Worm (Caenorhabditis elegans) whole organism, L1 larva: ENCODE measurements around the gene F53F8.3.
"Not testable (repeated sequence)": the region's sequence is repeated elsewhere in the genome, so short reads cannot be mapped to it uniquely, and the experiment has no call there.

Source experiments
- C04F5.9 ChIP-seq: sonication (generic microtip); optimal IDR thresholded peaks from 2 replicates; lab custom pipeline; 2016; ENCODE audit warnings: missing genetic modification characterization, missing compliant biosample characterization
- C16A3.4 ChIP-seq: fragments of 150-350 bp; optimal IDR thresholded peaks from 2 replicates; lab custom pipeline; 2014; ENCODE audit warnings: missing biosample characterization, missing genetic modification characterization
- Y116A8C.19 ChIP-seq: sonication (generic microtip); optimal IDR thresholded peaks from 2 replicates; lab custom pipeline; 2016; ENCODE audit warnings: missing compliant biosample characterization, missing genetic modification characterization, borderline replicate concordance
- alr-1 ChIP-seq: fragments of 200-800 bp; sonication (Bioruptor generic); optimal IDR thresholded peaks from 2 replicates; lab custom pipeline; 2018; ENCODE audit warnings: borderline replicate concordance, mild to moderate bottlenecking, missing genetic modification characterization, missing compliant biosample characterization
- aly-2 ChIP-seq: fragments of 150-350 bp; optimal IDR thresholded peaks from 2 replicates; lab custom pipeline; 2014; ENCODE audit warnings: missing biosample characterization, missing genetic modification characterization
- ama-1 ChIP-seq: fragments of 150-350 bp; optimal IDR thresholded peaks from 2 replicates; lab custom pipeline; 2014
- blmp-1 ChIP-seq: fragments of 150-350 bp; optimal IDR thresholded peaks from 2 replicates; lab custom pipeline; 2014; ENCODE audit warnings: missing biosample characterization, missing genetic modification characterization
- ceh-63 ChIP-seq: fragments of 200-800 bp; sonication (Bioruptor generic); optimal IDR thresholded peaks from 2 replicates; lab custom pipeline; 2018; ENCODE audit warnings: mild to moderate bottlenecking, missing genetic modification characterization, missing compliant biosample characterization
- ceh-82 ChIP-seq, 3 experiments: fragments of 150-350 bp in 1 of 3; sonication (generic microtip) in 2 of 3; optimal IDR thresholded peaks; 2 replicates each; lab custom pipeline; 2014 to 2017; ENCODE audit warnings: missing biosample characterization in 3 of 3, missing genetic modification characterization in 3 of 3
- ceh-90 ChIP-seq: sonication (generic microtip); optimal IDR thresholded peaks from 2 replicates; lab custom pipeline; 2016; ENCODE audit warnings: missing genetic modification characterization, missing compliant biosample characterization
- dpl-1 ChIP-seq, 3 experiments: fragments of 150-350 bp in 2 of 3; sonication (generic microtip) in 1 of 3; optimal IDR thresholded peaks; 2 replicates each; lab custom pipeline; 2014 to 2017; ENCODE audit warnings: missing biosample characterization in 3 of 3, missing genetic modification characterization in 3 of 3, missing genetic modification reagents in 3 of 3
- dsc-1 ChIP-seq: sonication (generic microtip); optimal IDR thresholded peaks from 2 replicates; lab custom pipeline; 2016; ENCODE audit warnings: mild to moderate bottlenecking, missing genetic modification characterization, missing compliant biosample characterization
- efl-1 ChIP-seq, 4 experiments: fragments of 150-350 bp; optimal IDR thresholded peaks in 3 of 4; peaks in 1 of 4; 1 replicate in 1 of 4; 2 replicates in 3 of 4; lab custom pipeline; 2014; ENCODE audit warnings: missing biosample characterization in 2 of 4, missing genetic modification characterization in 2 of 4, missing genetic modification reagents in 2 of 4
- efl-3 ChIP-seq: fragments of 200-800 bp; sonication (Bioruptor generic); optimal IDR thresholded peaks from 2 replicates; lab custom pipeline; 2018; ENCODE audit warnings: mild to moderate bottlenecking, missing genetic modification characterization, missing compliant biosample characterization
- elt-2 ChIP-seq: sonication (generic microtip); optimal IDR thresholded peaks from 2 replicates; lab custom pipeline; 2016; ENCODE audit warnings: missing genetic modification characterization, mild to moderate bottlenecking, inconsistent platforms, missing compliant biosample characterization, missing genetic modification reagents
- fkh-4 ChIP-seq: sonication (generic microtip); optimal IDR thresholded peaks from 2 replicates; lab custom pipeline; 2016; ENCODE audit warnings: missing compliant biosample characterization, missing genetic modification characterization, borderline replicate concordance
- hlh-17 ChIP-seq: fragments of 200-800 bp; sonication (Bioruptor generic); optimal IDR thresholded peaks from 2 replicates; lab custom pipeline; 2018; ENCODE audit warnings: missing genetic modification characterization, mild to moderate bottlenecking, missing compliant biosample characterization, moderate library complexity, borderline replicate concordance
- irx-1 ChIP-seq: sonication (generic microtip); optimal IDR thresholded peaks from 2 replicates; lab custom pipeline; 2016; ENCODE audit warnings: missing genetic modification characterization, missing compliant biosample characterization
- lin-14 ChIP-seq: fragments of 200-800 bp; sonication (Bioruptor generic); optimal IDR thresholded peaks from 2 replicates; lab custom pipeline; 2018; ENCODE audit warnings: mild to moderate bottlenecking, missing genetic modification characterization, moderate library complexity, missing compliant biosample characterization
- lin-15B ChIP-seq: fragments of 150-350 bp; sonication (generic microtip); optimal IDR thresholded peaks from 3 replicates; lab custom pipeline; 2014; ENCODE audit warnings: missing biosample characterization, missing genetic modification characterization
- lin-35 ChIP-seq, 2 experiments: fragments of 150-350 bp; optimal IDR thresholded peaks; 2 replicates each; lab custom pipeline; 2014; ENCODE audit warnings: missing biosample characterization in 2 of 2, missing genetic modification characterization in 2 of 2, missing genetic modification reagents in 2 of 2
- lir-3 ChIP-seq: sonication (generic microtip); optimal IDR thresholded peaks from 2 replicates; lab custom pipeline; 2016; ENCODE audit warnings: mild to moderate bottlenecking, missing genetic modification characterization, moderate library complexity, missing compliant biosample characterization; ENCODE audit not compliant: poor library complexity
- lsy-2 ChIP-seq, 2 experiments: fragments of 150-350 bp; optimal IDR thresholded peaks; 2 replicates each; lab custom pipeline; 2014; ENCODE audit warnings: missing biosample characterization in 2 of 2, missing genetic modification characterization in 2 of 2
- mab-9 ChIP-seq: fragments of 200-800 bp; sonication (Bioruptor generic); IDR thresholded peaks from 2 replicates; pipeline ENCODE4 v1.3.6; 2022; ENCODE audit warnings: missing genetic modification reagents, missing genetic modification characterization, missing compliant biosample characterization
- mdl-1 ChIP-seq, 2 experiments: fragments of 150-350 bp; optimal IDR thresholded peaks; 2 replicates each; lab custom pipeline; 2014 to 2017; ENCODE audit warnings: missing biosample characterization in 2 of 2, missing genetic modification characterization in 2 of 2, inconsistent platforms in 1 of 2
- mep-1 ChIP-seq: fragments of 150-350 bp; optimal IDR thresholded peaks from 2 replicates; lab custom pipeline; 2014; ENCODE audit warnings: missing biosample characterization, missing genetic modification characterization
- nhr-11 ChIP-seq: fragments of 150-350 bp; optimal IDR thresholded peaks from 2 replicates; lab custom pipeline; 2014; ENCODE audit warnings: missing biosample characterization, missing genetic modification characterization
- nhr-19 ChIP-seq: fragments of 200-800 bp; sonication (Bioruptor generic); conservative IDR thresholded peaks from 2 replicates; pipeline ENCODE4 v1.3.6; 2022; ENCODE audit warnings: missing genetic modification characterization, missing compliant biosample characterization
- nhr-47 ChIP-seq: sonication (generic microtip); optimal IDR thresholded peaks from 2 replicates; lab custom pipeline; 2016; ENCODE audit warnings: mild to moderate bottlenecking, missing genetic modification characterization, moderate library complexity, missing compliant biosample characterization
- nhr-71 ChIP-seq: sonication (generic microtip); optimal IDR thresholded peaks from 2 replicates; lab custom pipeline; 2016; ENCODE audit warnings: mild to moderate bottlenecking, missing genetic modification characterization, moderate library complexity, missing compliant biosample characterization
- nhr-84 ChIP-seq: sonication (generic microtip); optimal IDR thresholded peaks from 2 replicates; lab custom pipeline; 2017; ENCODE audit warnings: missing biosample characterization, missing genetic modification characterization
- nhr-85 ChIP-seq: sonication (generic microtip); peaks from one replicate; lab custom pipeline; 2016; ENCODE audit warnings: missing genetic modification characterization, inconsistent platforms, missing compliant biosample characterization
- pag-3 ChIP-seq: sonication (generic microtip); optimal IDR thresholded peaks from 2 replicates; lab custom pipeline; 2017; ENCODE audit warnings: missing genetic modification characterization, mild to moderate bottlenecking, missing compliant biosample characterization, antibody characterized with exemption, borderline replicate concordance; ENCODE audit not compliant: insufficient read depth
- rnt-1 ChIP-seq: sonication (generic microtip); optimal IDR thresholded peaks from 2 replicates; lab custom pipeline; 2016; ENCODE audit warnings: mild to moderate bottlenecking, missing genetic modification characterization, moderate library complexity, missing compliant biosample characterization
- skn-1 ChIP-seq: fragments of 150-350 bp; optimal IDR thresholded peaks from 2 replicates; lab custom pipeline; 2014; ENCODE audit warnings: missing biosample characterization, missing genetic modification characterization
- snpc-4 ChIP-seq: fragments of 150-350 bp; optimal IDR thresholded peaks from 2 replicates; lab custom pipeline; 2014; ENCODE audit warnings: missing biosample characterization, missing genetic modification characterization
- sup-37 ChIP-seq: fragments of 200-800 bp; sonication (Bioruptor generic); optimal IDR thresholded peaks from 2 replicates; lab custom pipeline; 2018; ENCODE audit warnings: mild to moderate bottlenecking, missing genetic modification characterization, missing compliant biosample characterization
- tbx-2 ChIP-seq: sonication (generic microtip); optimal IDR thresholded peaks from 2 replicates; lab custom pipeline; 2016; ENCODE audit warnings: missing genetic modification characterization, missing compliant biosample characterization
- tlp-1 ChIP-seq: fragments of 150-350 bp; optimal IDR thresholded peaks from 2 replicates; lab custom pipeline; 2014; ENCODE audit warnings: missing biosample characterization, missing genetic modification characterization
- unc-30 ChIP-seq: sonication (generic microtip); optimal IDR thresholded peaks from 2 replicates; lab custom pipeline; 2017; ENCODE audit warnings: missing biosample characterization, missing genetic modification characterization
- unc-62 ChIP-seq: fragments of 150-350 bp; optimal IDR thresholded peaks from 2 replicates; lab custom pipeline; 2014; ENCODE audit warnings: missing biosample characterization, missing genetic modification reagents, missing genetic modification characterization
- unc-86 ChIP-seq: sonication (generic microtip); optimal IDR thresholded peaks from 2 replicates; lab custom pipeline; 2016; ENCODE audit warnings: missing genetic modification characterization, missing compliant biosample characterization
- vab-15 ChIP-seq: sonication (generic microtip); optimal IDR thresholded peaks from 2 replicates; lab custom pipeline; 2017; ENCODE audit warnings: missing genotype, mild to moderate bottlenecking, missing genetic modification characterization, missing compliant biosample characterization
- xbp-1 ChIP-seq: sonication (generic microtip); optimal IDR thresholded peaks from 2 replicates; lab custom pipeline; 2016; ENCODE audit warnings: missing genetic modification characterization, missing compliant biosample characterization
- zag-1 ChIP-seq: fragments of 150-350 bp; optimal IDR thresholded peaks from 2 replicates; lab custom pipeline; 2014; ENCODE audit warnings: missing biosample characterization, missing genetic modification characterization
- zip-4 ChIP-seq: fragments of 200-800 bp; sonication (Bioruptor generic); optimal IDR thresholded peaks from 2 replicates; lab custom pipeline; 2018; ENCODE audit warnings: mild to moderate bottlenecking, missing genetic modification characterization, moderate library complexity, missing compliant biosample characterization

Gene F53F8.3

ce11 chrV:20703998-20704572 lies 14.8 kb upstream of the F53F8.3 start, which contains the start of the genes F53F8.5 and F53F8.6 (continued):
- TF ChIP-seq tbx-2 (peak; percentile 64), unc-30 (tag; lab: Kevin White, UChicago) (no peak), lin-15B (tag; lab: Kevin White, UChicago) (peak; percentile 6), ceh-90 (no peak), aly-2 (tag; lab: Kevin White, UChicago) (no peak), nhr-71 (tag; lab: Kevin White, UChicago) (peak; percentile 82), nhr-85 (tag; lab: Kevin White, UChicago) (peak; percentile 50), rnt-1 (tag; lab: Kevin White, UChicago) (peak; percentile 70), vab-15 (tag; lab: Kevin White, UChicago) (no peak), blmp-1 (peak; percentile 28), mdl-1 (tag; optimal IDR thresholded peaks at IDR 0.05; lab: Kevin White, UChicago) (peak in 1 of 2 experiments; percentile 50), nhr-84 (tag; lab: Kevin White, UChicago) (no peak), lin-35 (GFP tag; optimal IDR thresholded peaks at IDR 0.05; lab: Kevin White, UChicago) (peak; percentile 90 to 95), pag-3 (no peak), skn-1 (tag; lab: Kevin White, UChicago) (peak; percentile 60), ama-1 (lab: Kevin White, UChicago) (no peak), lin-14 (GFP tag; lab: Kevin White, UChicago) (peak; percentile 55), efl-3 (GFP tag; lab: Kevin White, UChicago) (no peak), efl-1 (optimal IDR thresholded peaks at IDR 0.05; lab: Kevin White, UChicago) (peak; percentile 47 to 93), efl-1 (GFP tag; optimal IDR thresholded peaks at IDR 0.05 in 1 of 2; lab: Kevin White, UChicago) (peak; percentile 92 to 99), ceh-82 (tag; optimal IDR thresholded peaks at IDR 0.05; lab: Kevin White, UChicago) (peak; percentile 29 to 57 (median 53)), C04F5.9 (no peak), tlp-1 (no peak), Y116A8C.19 (tag; lab: Kevin White, UChicago) (no peak), zip-4 (GFP tag; lab: Kevin White, UChicago) (no peak), dsc-1 (tag; lab: Kevin White, UChicago) (peak; percentile 62), alr-1 (no peak), C16A3.4 (tag; lab: Kevin White, UChicago) (peak; percentile 11), nhr-19 (GFP tag; lab: Robert Waterston, UW) (peak; percentile 62), sup-37 (GFP tag; lab: Kevin White, UChicago) (no peak), dpl-1 (GFP tag; optimal IDR thresholded peaks at IDR 0.05; lab: Kevin White, UChicago) (peak; percentile 87 to 91 (median 91)), nhr-11 (tag; lab: Kevin White, UChicago) (peak; percentile 21), unc-86 (peak; percentile 53)

ce11 chrV:20698837-20699236 lies 9.5 kb upstream of the F53F8.3 start:
- TF ChIP-seq nhr-47 (tag; lab: Kevin White, UChicago) (peak; percentile 37), efl-1 (GFP tag; optimal IDR thresholded peaks at IDR 0.05 in 1 of 2; lab: Kevin White, UChicago) (peak in 1 of 2 experiments; percentile 78), lin-14 (GFP tag; lab: Kevin White, UChicago) (peak; percentile 2), snpc-4 (peak; percentile 91), nhr-71 (tag; lab: Kevin White, UChicago) (peak; percentile 34), nhr-19 (GFP tag; lab: Robert Waterston, UW) (peak; percentile 37)
- not testable (repeated sequence) for TF ChIP-seq efl-1 (optimal IDR thresholded peaks at IDR 0.05; lab: Kevin White, UChicago)

ce11 chrV:20698266-20698665 lies 8.9 kb upstream of the F53F8.3 start, which contains the start of gene F53F8.7:
Gene F53F8.7 (minus strand): TSS chrV:20698366.
- TF ChIP-seq lsy-2 (tag; optimal IDR thresholded peaks at IDR 0.05; lab: Kevin White, UChicago) (no peak), zag-1 (tag; lab: Kevin White, UChicago) (no peak), vab-15 (tag; lab: Kevin White, UChicago) (no peak), dsc-1 (tag; lab: Kevin White, UChicago) (no peak), efl-3 (GFP tag; lab: Kevin White, UChicago) (no peak), Y116A8C.19 (tag; lab: Kevin White, UChicago) (no peak), tbx-2 (no peak), mep-1 (tag; lab: Kevin White, UChicago) (no peak), lin-15B (tag; lab: Kevin White, UChicago) (no peak), ceh-63 (GFP tag; lab: Kevin White, UChicago) (no peak), irx-1 (tag; lab: Kevin White, UChicago) (no peak), elt-2 (no peak), hlh-17 (GFP tag; lab: Kevin White, UChicago) (no peak), fkh-4 (no peak), unc-62 (GFP tag; lab: Kevin White, UChicago) (no peak), lir-3 (tag; lab: Kevin White, UChicago) (no peak), sup-37 (GFP tag; lab: Kevin White, UChicago) (no peak), xbp-1 (tag; lab: Kevin White, UChicago) (no peak), mab-9 (no peak)
